Worm (Caenorhabditis elegans): Measurements from ENCODE around the gene eif-2Bdelta.

DNA sequence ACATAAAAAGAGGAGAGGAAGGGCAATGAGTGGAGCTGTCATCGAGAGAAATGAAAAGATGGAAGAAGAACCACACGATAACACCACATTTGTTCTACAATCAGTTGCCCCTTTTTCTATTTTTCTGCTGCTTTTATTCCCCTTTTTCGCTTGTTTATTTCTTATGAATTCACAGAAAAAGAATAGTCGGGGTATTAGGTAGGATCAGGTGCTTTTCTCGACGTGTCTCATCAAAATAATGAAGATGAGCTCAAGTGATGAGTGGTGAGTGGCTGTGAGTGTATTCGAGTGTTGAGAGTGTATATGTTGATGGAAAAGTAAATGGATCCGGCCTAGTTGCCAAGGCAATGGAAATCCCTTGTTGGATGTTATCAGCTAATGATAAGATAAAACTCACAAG lies 28.1 kb upstream of the eif-2Bdelta start:
- TF ChIP-seq tbx-2 (tag; optimal IDR thresholded peaks at IDR 0.05) (no peak), pha-4 (tag; optimal IDR thresholded peaks at IDR 0.05) (no peak), elt-2 (tag; optimal IDR thresholded peaks at IDR 0.05) (no peak), fax-1 (tag; optimal IDR thresholded peaks at IDR 0.05) (no peak), pha-2 (tag; optimal IDR thresholded peaks at IDR 0.05) (no peak)

Measured in whole organism, late embryonic.